Fruit fly (Drosophila melanogaster) whole organism, embryonic: ENCODE results near the gene Eig71Ej.

Source experiments
- Awh ChIP-seq: fragments of 200-800 bp; sonication (Bioruptor generic); IDR thresholded peaks from 2 replicates; pipeline ENCODE4, ENCODE4 v1.3.6; 2022; ENCODE audit warnings: missing biosample characterization, missing genetic modification characterization
- CG12769 ChIP-seq: fragments of 200-800 bp; sonication (Bioruptor generic); optimal IDR thresholded peaks from 2 replicates; lab custom pipeline; 2019; ENCODE audit warnings: missing biosample characterization, mild to moderate bottlenecking, missing genetic modification characterization, moderate library complexity
- CG17186 ChIP-seq: fragments of 200-800 bp; sonication (Bioruptor generic); optimal IDR thresholded peaks from 3 replicates; lab custom pipeline; 2017; ENCODE audit warnings: missing biosample characterization, missing genetic modification reagents, missing genetic modification characterization
- CG17361 ChIP-seq: fragments of 200-800 bp; sonication (Bioruptor generic); IDR thresholded peaks from 3 replicates; pipeline ENCODE4 v1.3.6; 2022; ENCODE audit warnings: missing biosample characterization, missing genetic modification characterization
- CG1792 ChIP-seq: fragments of 200-800 bp; sonication (Bioruptor generic); optimal IDR thresholded peaks from 2 replicates; lab custom pipeline; 2016; ENCODE audit warnings: missing biosample characterization, missing genetic modification characterization
- CG2199 ChIP-seq: fragments of 200-800 bp; sonication (Bioruptor generic); IDR thresholded peaks from 3 replicates; pipeline ENCODE4 v1.3.6; 2022; ENCODE audit warnings: missing biosample characterization, missing genetic modification characterization
- CG3065 ChIP-seq: fragments of 200-800 bp; sonication (Bioruptor generic); optimal IDR thresholded peaks from 2 replicates; lab custom pipeline; 2016; ENCODE audit warnings: missing biosample characterization, missing genetic modification characterization
- CG31365 ChIP-seq: fragments of 200-800 bp; sonication (Bioruptor generic); optimal IDR thresholded peaks from 2 replicates; lab custom pipeline; 2018; ENCODE audit warnings: missing biosample characterization, mild to moderate bottlenecking, missing genetic modification characterization
- CG4424 ChIP-seq: fragments of 200-800 bp; sonication (Bioruptor generic); optimal IDR thresholded peaks from 3 replicates; lab custom pipeline; 2016; ENCODE audit warnings: missing biosample characterization, missing genetic modification characterization
- CG4730 ChIP-seq: fragments of 200-800 bp; sonication (Bioruptor generic); IDR thresholded peaks from 2 replicates; pipeline ENCODE4 v1.3.6; 2022; ENCODE audit warnings: missing biosample characterization, missing genetic modification characterization
- CG7745 ChIP-seq: fragments of 200-800 bp; sonication (Bioruptor generic); optimal IDR thresholded peaks from 2 replicates; lab custom pipeline; 2018; ENCODE audit warnings: missing biosample characterization, mild to moderate bottlenecking, missing genetic modification characterization, moderate library complexity
- CG9932 ChIP-seq: fragments of 200-800 bp; sonication (Bioruptor generic); IDR thresholded peaks from 2 replicates; pipeline ENCODE4 v1.3.6; 2022; ENCODE audit warnings: missing biosample characterization, missing genetic modification characterization
- D ChIP-seq, 2 experiments: fragments of 200-800 bp in 1 of 2; fragments of >200 bp in 1 of 2; sonication (Bioruptor generic) in 1 of 2; optimal IDR thresholded peaks; 2 replicates in 1 of 2; 3 replicates in 1 of 2; lab custom pipeline; 2017; ENCODE audit warnings: mild to moderate bottlenecking in 1 of 2, missing biosample characterization in 1 of 2, missing genetic modification characterization in 1 of 2, missing genetic modification reagents in 1 of 2
- D19A ChIP-seq: fragments of 200-800 bp; optimal IDR thresholded peaks from 3 replicates; lab custom pipeline; 2019; ENCODE audit warnings: missing biosample characterization, mild to moderate bottlenecking, missing genetic modification characterization, moderate library complexity
- Dll ChIP-seq: fragments of 200-800 bp; sonication (Bioruptor generic); IDR thresholded peaks from 4 replicates; pipeline ENCODE4 v1.3.6; 2022; ENCODE audit warnings: missing biosample characterization, missing genetic modification characterization; ENCODE audit not compliant: partially characterized antibody
- ERR ChIP-seq: fragments of 200-800 bp; sonication (Bioruptor generic); optimal IDR thresholded peaks from 2 replicates; lab custom pipeline; 2016; ENCODE audit warnings: missing biosample characterization, missing genetic modification characterization
- HLH54F ChIP-seq: fragments of 200-800 bp; sonication (Bioruptor generic); optimal IDR thresholded peaks from 3 replicates; lab custom pipeline; 2016; ENCODE audit warnings: missing biosample characterization, missing genetic modification characterization
- Hsf ChIP-seq: fragments of 200-800 bp; sonication (Bioruptor generic); optimal IDR thresholded peaks from 3 replicates; lab custom pipeline; 2016; ENCODE audit warnings: missing biosample characterization, missing genetic modification characterization
- Rfx ChIP-seq: fragments of 200-800 bp; sonication (Bioruptor generic); IDR thresholded peaks from 2 replicates; pipeline ENCODE4 v1.3.6; 2022; ENCODE audit warnings: missing biosample characterization, missing genetic modification characterization
- abd-A ChIP-seq: fragments of 200-800 bp; sonication (Bioruptor generic); optimal IDR thresholded peaks from 3 replicates; lab custom pipeline; 2019; ENCODE audit warnings: missing biosample characterization, mild to moderate bottlenecking, missing genetic modification characterization, moderate library complexity
- ac ChIP-seq: fragments of 200-800 bp; sonication (Bioruptor generic); optimal IDR thresholded peaks from 3 replicates; lab custom pipeline; 2017; ENCODE audit warnings: missing biosample characterization, mild to moderate bottlenecking, missing genetic modification characterization
- br ChIP-seq: fragments of >200 bp; optimal IDR thresholded peaks from 2 replicates; lab custom pipeline; 2017
- cad ChIP-seq: fragments of >200 bp; optimal IDR thresholded peaks from 2 replicates; lab custom pipeline; 2017; ENCODE audit warnings: missing biosample characterization, missing genetic modification characterization
- chinmo ChIP-seq: fragments of 200-800 bp; sonication (Bioruptor generic); IDR thresholded peaks from 4 replicates; pipeline ENCODE4 v1.3.6; 2022; ENCODE audit warnings: missing biosample characterization, missing genetic modification characterization; ENCODE audit not compliant: partially characterized antibody
- ci ChIP-seq: fragments of 200-800 bp; sonication (Bioruptor generic); IDR thresholded peaks from 3 replicates; pipeline ENCODE4 v1.3.6; 2022; ENCODE audit warnings: missing biosample characterization, missing genetic modification characterization
- crol ChIP-seq: fragments of 200-800 bp; sonication (Bioruptor generic); IDR thresholded peaks from 2 replicates; pipeline ENCODE4 v1.3.6; 2022; ENCODE audit warnings: missing biosample characterization, missing genetic modification characterization
- da ChIP-seq: fragments of 200-800 bp; sonication (Bioruptor generic); optimal IDR thresholded peaks from 2 replicates; lab custom pipeline; 2016; ENCODE audit warnings: missing biosample characterization, missing genetic modification characterization
- gsb-n ChIP-seq: fragments of 200-800 bp; sonication (Bioruptor generic); optimal IDR thresholded peaks from 3 replicates; lab custom pipeline; 2018; ENCODE audit warnings: missing biosample characterization, mild to moderate bottlenecking, missing genetic modification characterization
- insv ChIP-seq, 2 experiments: fragments of 200-800 bp; sonication (Bioruptor generic); optimal IDR thresholded peaks; 3 replicates each; lab custom pipeline; 2016 to 2018; ENCODE audit warnings: missing biosample characterization in 2 of 2, missing genetic modification characterization in 2 of 2
- klu ChIP-seq: fragments of 200-800 bp; sonication (Bioruptor generic); IDR thresholded peaks from 2 replicates; pipeline ENCODE4 v1.3.6; 2022; ENCODE audit warnings: missing biosample characterization, missing genetic modification characterization
- kni ChIP-seq: fragments of 200-800 bp; sonication (Bioruptor generic); optimal IDR thresholded peaks from 3 replicates; lab custom pipeline; 2017; ENCODE audit warnings: mild to moderate bottlenecking, missing biosample characterization, missing genetic modification reagents, missing genetic modification characterization
- knrl ChIP-seq: fragments of 200-800 bp; sonication (Bioruptor generic); IDR thresholded peaks from 3 replicates; pipeline ENCODE4 v1.3.6; 2022; ENCODE audit warnings: missing biosample characterization, missing genetic modification characterization; ENCODE audit not compliant: partially characterized antibody
- lab ChIP-seq: fragments of 200-800 bp; sonication (Bioruptor generic); optimal IDR thresholded peaks from 3 replicates; lab custom pipeline; 2017; ENCODE audit warnings: missing biosample characterization, missing genetic modification characterization, mild to moderate bottlenecking, moderate library complexity, missing genetic modification reagents
- oc ChIP-seq: fragments of 200-800 bp; sonication (Bioruptor generic); optimal IDR thresholded peaks from 2 replicates; lab custom pipeline; 2018; ENCODE audit warnings: missing biosample characterization, mild to moderate bottlenecking, missing genetic modification characterization, moderate library complexity
- prd ChIP-seq, 3 experiments: fragments of >200 bp in 2 of 3; fragments of 200-800 bp in 1 of 3; sonication (Bioruptor generic) in 1 of 3; optimal IDR thresholded peaks in 2 of 3; IDR thresholded peaks in 1 of 3; 2 replicates in 2 of 3; 3 replicates in 1 of 3; pipeline versions ENCODE4 v1.3.6 to Lab custom; 2017 to 2022; ENCODE audit warnings: missing biosample characterization in 1 of 3, missing genetic modification characterization in 1 of 3
- tll ChIP-seq, 2 experiments: fragments of 200-800 bp in 1 of 2; fragments of >200 bp in 1 of 2; sonication (Bioruptor generic) in 1 of 2; optimal IDR thresholded peaks; 2 replicates each; lab custom pipeline; 2017 to 2019; ENCODE audit warnings: missing biosample characterization in 2 of 2, missing genetic modification characterization in 2 of 2, mild to moderate bottlenecking in 1 of 2, moderate library complexity in 1 of 2
- twi ChIP-seq: fragments of 200-800 bp; optimal IDR thresholded peaks from 2 replicates; lab custom pipeline; 2019; ENCODE audit warnings: missing biosample characterization, mild to moderate bottlenecking, missing genetic modification characterization, moderate library complexity
- vvl ChIP-seq: fragments of 200-800 bp; sonication (Bioruptor generic); IDR thresholded peaks from 2 replicates; pipeline ENCODE4 v1.3.6; 2022; ENCODE audit warnings: missing biosample characterization, missing genetic modification characterization
- zen ChIP-seq: fragments of 200-800 bp; sonication (Bioruptor generic); optimal IDR thresholded peaks from 3 replicates; lab custom pipeline; 2018; ENCODE audit warnings: missing biosample characterization, mild to moderate bottlenecking, missing genetic modification characterization, moderate library complexity

Gene Eig71Ej

dm6 chr3L:15704250-15704985 lies 43.6 kb upstream of the Eig71Ej start (continued):
- TF ChIP-seq lab (peak; percentile 30), crol (GFP tag; lab: Robert Waterston, UW) (peak; percentile 80), Dll (GFP tag; lab: Robert Waterston, UW) (no peak), klu (GFP tag; lab: Robert Waterston, UW) (0 out of 2 replicates have a peak, but pooled peaks have one; percentile 32), Hsf (GFP tag; lab: Kevin White, UChicago) (peak; percentile 36), CG1792 (no peak), HLH54F (GFP tag; lab: Kevin White, UChicago) (no peak), CG4424 (GFP tag; lab: Kevin White, UChicago) (peak; percentile 77), CG17361 (GFP tag; lab: Robert Waterston, UW) (peak; percentile 88), CG31365 (tag; lab: Kevin White, UChicago) (no peak), ERR (GFP tag; lab: Kevin White, UChicago) (no peak), br (lab: Kevin White, UChicago) (no peak)
- TF ChIP-seq, all 482 proteins: peak for 178

DNA sequence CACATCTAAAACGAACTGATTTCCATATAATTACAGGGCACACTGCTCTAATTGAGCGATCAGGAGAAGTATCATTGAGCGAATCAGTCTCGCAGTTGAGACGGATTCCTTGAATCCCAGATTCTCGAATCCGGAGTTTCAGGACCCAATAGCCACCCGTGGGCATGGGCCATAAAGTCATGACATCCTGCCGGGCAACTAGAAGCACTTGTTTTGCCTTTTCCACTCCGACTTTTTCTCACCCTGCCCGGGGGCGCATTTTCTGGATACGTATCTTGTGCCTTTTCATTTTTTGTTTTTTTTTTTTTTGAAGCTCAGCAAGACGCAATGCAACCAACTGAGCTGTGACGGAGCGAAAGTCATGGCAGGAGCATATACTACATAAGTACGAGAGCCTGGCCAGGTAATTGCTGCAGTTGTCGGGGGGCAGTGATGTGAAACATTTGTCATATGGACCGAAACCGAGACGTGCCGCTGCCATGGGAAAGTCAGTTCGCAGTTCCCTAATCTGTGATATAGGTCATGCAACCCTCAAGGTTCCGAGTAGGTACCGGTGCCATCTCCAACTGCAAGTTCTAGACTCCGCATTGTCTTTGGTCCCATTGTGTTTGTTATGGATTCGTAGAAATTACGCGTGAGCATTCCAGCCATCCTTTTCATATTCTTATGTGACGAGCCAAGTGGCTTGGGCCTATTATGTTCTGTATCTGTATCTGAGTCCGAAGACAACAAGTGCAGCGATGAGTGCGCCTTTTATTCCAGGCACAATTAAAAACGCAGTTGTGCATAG lies 42.7 kb upstream of the Eig71Ej start:
- TF ChIP-seq CG4730 (GFP tag; lab: Robert Waterston, UW) (no peak), cad (peak; percentile 90), zen (tag; lab: Kevin White, UChicago) (peak; percentile 88), ci (0 out of 3 replicates have a peak, but pooled peaks have one; percentile 23), CG17186 (GFP tag; lab: Kevin White, UChicago) (no peak), D (optimal IDR thresholded peaks at IDR 0.05; lab: Kevin White, UChicago) (peak; percentile 93), D (GFP tag; optimal IDR thresholded peaks at IDR 0.05; lab: Kevin White, UChicago) (no peak), CG2199 (GFP tag; lab: Robert Waterston, UW) (peak; percentile 17; the same call in 1 of the 3 replicates), D19A (peak; percentile 1), twi (peak; percentile 80), tll (GFP tag; optimal IDR thresholded peaks at IDR 0.05; lab: Kevin White, UChicago) (peak in 1 of 2 experiments; percentile 46), knrl (GFP tag; lab: Robert Waterston, UW) (no peak), insv (GFP tag; optimal IDR thresholded peaks at IDR 0.05; lab: Kevin White, UChicago) (peak in 1 of 2 experiments; percentile 14), prd (optimal IDR thresholded peaks at IDR 0.05; lab: Kevin White, UChicago) (no peak), prd (GFP tag; IDR thresholded peaks at IDR 0.05; lab: Robert Waterston, UW) (peak; percentile 19; the same call in 1 of the 3 replicates), da (GFP tag; lab: Kevin White, UChicago) (no peak)

DNA sequence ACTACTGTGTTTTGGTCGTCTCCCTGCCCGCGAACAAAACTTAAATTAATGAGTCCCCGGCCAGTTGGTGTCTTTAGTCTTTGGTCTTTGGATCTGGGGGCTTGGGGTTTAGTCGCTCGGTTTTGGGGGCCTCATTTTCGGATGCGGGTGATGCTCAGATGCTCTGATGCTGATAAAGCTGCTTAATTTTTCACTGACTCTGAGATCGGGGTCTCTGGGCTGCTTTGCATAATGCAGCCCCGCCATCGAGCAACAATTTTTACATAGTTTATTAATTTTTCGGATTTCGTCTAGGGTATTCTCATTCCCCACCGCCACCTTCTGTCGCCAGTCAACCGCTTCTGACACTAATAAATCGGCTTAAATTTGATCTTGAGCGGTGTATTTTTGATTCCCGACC lies 41.4 kb upstream of the Eig71Ej start:
- TF ChIP-seq CG3065 (GFP tag; lab: Kevin White, UChicago) (no peak), kni (peak; percentile 18), oc (peak; percentile 94), vvl (GFP tag; lab: Robert Waterston, UW) (peak; percentile 66), Awh (peak; percentile 60; the same call in 1 of the 2 replicates), chinmo (GFP tag; lab: Robert Waterston, UW) (0 out of 4 replicates have a peak, but pooled peaks have one; percentile 51), CG9932 (no peak), CG12769 (tag; lab: Kevin White, UChicago) (peak; percentile 1), Rfx (GFP tag; lab: Robert Waterston, UW) (no peak), crol (GFP tag; lab: Robert Waterston, UW) (peak; percentile 28; the same call in 1 of the 2 replicates), gsb-n (tag; lab: Kevin White, UChicago) (no peak), CG7745 (tag; lab: Kevin White, UChicago) (peak; percentile 86), ac (GFP tag; lab: Kevin White, UChicago) (no peak), abd-A (peak; percentile 19)
